Fruit fly (Drosophila melanogaster) S2 (cell line): ENCODE measurements around the gene CG15446.

Experiments
- CG8478 ChIP-seq: fragments of >200 bp; optimal IDR thresholded peaks from 2 replicates; lab custom pipeline; 2018
- CTCF ChIP-seq, 2 experiments: fragments of >200 bp; optimal IDR thresholded peaks; 2 replicates each; lab custom pipeline; 2018

- no peak for TF ChIP-seq CTCF (optimal IDR thresholded peaks at IDR 0.05; lab: Kevin White, UChicago)
- no peak for TF ChIP-seq CG8478 (lab: Kevin White, UChicago)
These were observed 47.0 kb downstream of the CG15446 start for dm6 chrX:21054963-21055480.
